Worm (Caenorhabditis elegans): ENCODE results near the gene F59E12.17.

- TF ChIP-seq lin-11 (tag; optimal IDR thresholded peaks at IDR 0.05) (no peak), ama-1 (optimal IDR thresholded peaks at IDR 0.05) (no peak), pqm-1 (tag; optimal IDR thresholded peaks at IDR 0.05) (no peak), zip-5 (tag; optimal IDR thresholded peaks at IDR 0.05) (no peak), fkh-10 (GFP tag; optimal IDR thresholded peaks at IDR 0.05) (no peak), unc-86 (tag; optimal IDR thresholded peaks at IDR 0.05) (no peak), ets-4 (tag; optimal IDR thresholded peaks at IDR 0.05) (no peak), nhr-11 (tag; optimal IDR thresholded peaks at IDR 0.05) (no peak), ceh-30 (tag; optimal IDR thresholded peaks at IDR 0.05) (no peak), pha-4 (tag; optimal IDR thresholded peaks at IDR 0.05) (no peak), ceh-18 (tag; optimal IDR thresholded peaks at IDR 0.05) (no peak), sox-4 (tag; optimal IDR thresholded peaks at IDR 0.05) (no peak), fax-1 (tag; optimal IDR thresholded peaks at IDR 0.05) (no peak)
Observed at ce11 chrII:5665991-5666390, 16.7 kb upstream of the F59E12.17 start, which contains the start of gene C25H3.16.

All from whole organism, late embryonic.